Worm (Caenorhabditis elegans): ENCODE data around the gene ubc-23.

DNA sequence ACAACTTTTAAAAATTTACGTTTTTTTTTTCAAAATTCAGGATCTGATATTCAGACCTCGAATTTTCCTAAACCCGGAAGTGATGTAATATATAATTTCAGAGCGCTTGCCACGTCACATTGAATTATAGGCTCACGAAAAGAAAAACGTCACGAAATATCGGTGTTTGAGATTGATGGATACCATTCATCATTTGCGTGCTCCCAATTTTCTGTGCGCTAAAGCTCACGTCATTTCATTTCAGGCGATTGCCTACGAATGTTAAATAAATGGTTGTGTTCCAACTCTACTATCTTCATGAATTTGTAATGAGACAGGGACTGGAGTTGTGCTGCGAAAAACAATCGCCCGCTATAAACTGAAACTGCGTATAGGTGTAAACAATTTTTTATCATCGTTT, 35.3 kb upstream of the ubc-23 start:
- no peak for TF ChIP-seq Y22D7AL.16 (tag; optimal IDR thresholded peaks at IDR 0.05)
- TF ChIP-seq pha-2 (tag; optimal IDR thresholded peaks at IDR 0.05) = no peak
- TF ChIP-seq nfya-1 (tag; optimal IDR thresholded peaks at IDR 0.05) = no peak
- TF ChIP-seq K09A11.1 (tag; optimal IDR thresholded peaks at IDR 0.05; ENCODE audit: insufficient read depth) = no peak
- TF ChIP-seq ama-1 (optimal IDR thresholded peaks at IDR 0.05) = no peak
- TF ChIP-seq fax-1 (tag; optimal IDR thresholded peaks at IDR 0.05) = no peak

Data from whole organism, late embryonic.